Fruit fly (Drosophila melanogaster): Measurements from ENCODE around the gene Hk.

Hk gene

dm6 chrX:10265213-10266017, 2.1 kb upstream of the Hk start, which contains the start of gene CG12643 (continued):
- TF ChIP-seq lola (GFP tag; optimal IDR thresholded peaks at IDR 0.05) (peak in 1 of 3 experiments; percentile 86), CG9876 (GFP tag; optimal IDR thresholded peaks at IDR 0.05) (peak; percentile 93), CG14667 (GFP tag; IDR thresholded peaks at IDR 0.05) (peak; percentile 90), ranshi (GFP tag; IDR thresholded peaks at IDR 0.05) (peak; percentile 93), Hmx (GFP tag; optimal IDR thresholded peaks at IDR 0.05) (no peak), CG12071 (GFP tag; optimal IDR thresholded peaks at IDR 0.05) (peak; percentile 90), Fer1 (GFP tag; optimal IDR thresholded peaks at IDR 0.05) (peak; percentile 85), Kr (GFP tag; optimal IDR thresholded peaks at IDR 0.05) (no peak), cad (GFP tag; optimal IDR thresholded peaks at IDR 0.05) (no peak), C15 (GFP tag; IDR thresholded peaks at IDR 0.05) (peak; percentile 74; the same call in 2 of the 3 replicates), Sin3A (optimal IDR thresholded peaks at IDR 0.05) (no peak), usp (GFP tag; optimal IDR thresholded peaks at IDR 0.05) (no peak), Pdp1 (GFP tag; optimal IDR thresholded peaks at IDR 0.05) (peak; percentile 90 to 91), CG8290 (GFP tag; optimal IDR thresholded peaks at IDR 0.05) (peak; percentile 73), CG8290 (tag; optimal IDR thresholded peaks at IDR 0.05) (peak; percentile 76 to 96), CG7372 (GFP tag; IDR thresholded peaks at IDR 0.05) (peak; percentile 55), CG6689 (GFP tag; IDR thresholded peaks at IDR 0.05) (peak; percentile 86), BEAF-32 (GFP tag; optimal IDR thresholded peaks at IDR 0.05) (peak; percentile 6), psq (GFP tag; optimal IDR thresholded peaks at IDR 0.05) (peak; percentile 70), jing (GFP tag; optimal IDR thresholded peaks at IDR 0.05) (peak; percentile 85), salm (tag; optimal IDR thresholded peaks at IDR 0.05) (peak; percentile 61), pum (GFP tag; optimal IDR thresholded peaks at IDR 0.05) (peak; percentile 89), Dll (GFP tag; IDR thresholded peaks at IDR 0.05; ENCODE audit: partially characterized antibody) (no peak), hkb (optimal IDR thresholded peaks at IDR 0.05) (peak; percentile 5), hkb (GFP tag; IDR thresholded peaks at IDR 0.05) (peak; percentile 95), CG4404 (GFP tag; IDR thresholded peaks at IDR 0.05) (peak; percentile 69), crp (GFP tag; optimal IDR thresholded peaks at IDR 0.05) (peak in 1 of 2 experiments; percentile 53), CG2120 (GFP tag; optimal IDR thresholded peaks at IDR 0.05) (peak; percentile 88), CG14014 (GFP tag; IDR thresholded peaks at IDR 0.05) (peak; percentile 88), bowl (GFP tag; IDR thresholded peaks at IDR 0.05) (peak; percentile 70), CG10565 (GFP tag; optimal IDR thresholded peaks at IDR 0.05) (peak; percentile 85), GATAe (GFP tag; conservative IDR thresholded peaks at IDR 0.05) (peak; percentile 88), CG12942 (GFP tag; optimal IDR thresholded peaks at IDR 0.05) (peak; percentile 89), CG32772 (GFP tag; IDR thresholded peaks at IDR 0.05) (peak; percentile 94), MESR4 (GFP tag; optimal IDR thresholded peaks at IDR 0.05) (peak; percentile 26), NfI (GFP tag; optimal IDR thresholded peaks at IDR 0.05) (peak; percentile 86), Optix (GFP tag; IDR thresholded peaks at IDR 0.05) (peak; percentile 96), tio (GFP tag; optimal IDR thresholded peaks at IDR 0.05) (peak; percentile 83), CrebB (tag; optimal IDR thresholded peaks at IDR 0.05) (peak; percentile 56), Mes4 (GFP tag; optimal IDR thresholded peaks at IDR 0.05) (peak; percentile 87), Deaf1 (tag; optimal IDR thresholded peaks at IDR 0.05) (peak; percentile 63), CG11456 (GFP tag; IDR thresholded peaks at IDR 0.05) (peak; percentile 90), tx (GFP tag; optimal IDR thresholded peaks at IDR 0.05) (peak; percentile 93), lov (optimal IDR thresholded peaks at IDR 0.05) (no peak), lov (GFP tag; IDR thresholded peaks at IDR 0.05) (peak; percentile 80; the same call in 2 of the 3 replicates), row (GFP tag; IDR thresholded peaks at IDR 0.05) (peak; percentile 91), CG6272 (GFP tag; IDR thresholded peaks at IDR 0.05) (peak; percentile 75), Abd-B (GFP tag; optimal IDR thresholded peaks at IDR 0.05) (peak; percentile 60), CG1603 (tag; optimal IDR thresholded peaks at IDR 0.05) (peak; percentile 97), CG7963 (GFP tag; IDR thresholded peaks at IDR 0.05; ENCODE audit: partially characterized antibody) (no peak), ara (GFP tag; IDR thresholded peaks at IDR 0.05) (peak; percentile 82)

All from whole organism, embryonic.